Worm (Caenorhabditis elegans) whole organism, late embryonic: ENCODE results near the gene clec-257.
"Not testable (repeated sequence)": the region's sequence is repeated elsewhere in the genome, so short reads cannot be mapped to it uniquely, and the experiment has no call there.

Experiments
- C38D4.7 ChIP-seq: fragments of 200-800 bp; sonication (Bioruptor generic); optimal IDR thresholded peaks from 2 replicates; lab custom pipeline; 2018; ENCODE audit warnings: mild to moderate bottlenecking, missing genetic modification characterization, moderate library complexity, missing compliant biosample characterization
- F13H6.1 ChIP-seq: sonication (generic microtip); optimal IDR thresholded peaks from 2 replicates; lab custom pipeline; 2016; ENCODE audit warnings: missing genetic modification characterization, missing compliant biosample characterization
- K02D7.2 ChIP-seq: sonication (generic microtip); optimal IDR thresholded peaks from 2 replicates; lab custom pipeline; 2017; ENCODE audit warnings: mild to moderate bottlenecking, missing genetic modification characterization, missing compliant biosample characterization
- Y22D7AL.16 ChIP-seq: sonication (generic microtip); optimal IDR thresholded peaks from 2 replicates; lab custom pipeline; 2016; ENCODE audit warnings: missing genetic modification characterization, missing compliant biosample characterization
- ceh-14 ChIP-seq: sonication (generic microtip); optimal IDR thresholded peaks from 2 replicates; lab custom pipeline; 2016; ENCODE audit warnings: missing genotype, missing genetic modification characterization, missing compliant biosample characterization
- ceh-2 ChIP-seq: sonication (generic microtip); optimal IDR thresholded peaks from 2 replicates; lab custom pipeline; 2016; ENCODE audit warnings: missing genotype, missing genetic modification characterization, missing compliant biosample characterization
- ceh-22 ChIP-seq: sonication (generic microtip); optimal IDR thresholded peaks from 2 replicates; lab custom pipeline; 2017; ENCODE audit warnings: missing biosample characterization, missing genetic modification characterization
- ceh-31 ChIP-seq: sonication (generic microtip); optimal IDR thresholded peaks from 2 replicates; lab custom pipeline; 2016; ENCODE audit warnings: missing genetic modification characterization, missing compliant biosample characterization
- ceh-34 ChIP-seq: sonication (generic microtip); optimal IDR thresholded peaks from 2 replicates; lab custom pipeline; 2016; ENCODE audit warnings: mild to moderate bottlenecking, missing genetic modification characterization, missing compliant biosample characterization
- ceh-6 ChIP-seq: fragments of 200-800 bp; sonication (Bioruptor generic); optimal IDR thresholded peaks from 2 replicates; lab custom pipeline; 2018; ENCODE audit warnings: mild to moderate bottlenecking, missing genetic modification characterization, missing compliant biosample characterization
- fax-1 ChIP-seq: sonication (generic microtip); optimal IDR thresholded peaks from 2 replicates; lab custom pipeline; 2016; ENCODE audit warnings: missing genotype, missing genetic modification characterization, missing compliant biosample characterization
- fkh-10 ChIP-seq: fragments of 150-350 bp; optimal IDR thresholded peaks from 2 replicates; lab custom pipeline; 2014; ENCODE audit warnings: missing biosample characterization, missing genetic modification reagents, missing genetic modification characterization
- gmeb-2 ChIP-seq: sonication (generic microtip); optimal IDR thresholded peaks from 2 replicates; lab custom pipeline; 2016; ENCODE audit warnings: missing genetic modification characterization, inconsistent platforms, missing compliant biosample characterization
- hlh-15 ChIP-seq: sonication (generic microtip); optimal IDR thresholded peaks from 2 replicates; lab custom pipeline; 2016; ENCODE audit warnings: missing genetic modification characterization, missing compliant biosample characterization
- lim-6 ChIP-seq: sonication (generic microtip); optimal IDR thresholded peaks from 2 replicates; lab custom pipeline; 2016; ENCODE audit warnings: missing genetic modification characterization, missing compliant biosample characterization
- lin-11 ChIP-seq: fragments of 200-800 bp; sonication (Bioruptor generic); optimal IDR thresholded peaks from 2 replicates; lab custom pipeline; 2018; ENCODE audit warnings: mild to moderate bottlenecking, missing genetic modification characterization, missing compliant biosample characterization
- nfya-1 ChIP-seq: sonication (generic microtip); optimal IDR thresholded peaks from 2 replicates; lab custom pipeline; 2017; ENCODE audit warnings: missing genetic modification characterization, mild to moderate bottlenecking, missing compliant biosample characterization, antibody characterized with exemption, moderate library complexity
- pag-3 ChIP-seq: sonication (generic microtip); optimal IDR thresholded peaks from 2 replicates; lab custom pipeline; 2016; ENCODE audit warnings: missing compliant biosample characterization, missing genetic modification characterization, borderline replicate concordance
- pha-2 ChIP-seq: sonication (generic microtip); optimal IDR thresholded peaks from 2 replicates; lab custom pipeline; 2017; ENCODE audit warnings: mild to moderate bottlenecking, missing genetic modification characterization, missing compliant biosample characterization
- pha-4 ChIP-seq: fragments of 150-350 bp; optimal IDR thresholded peaks from 2 replicates; lab custom pipeline; 2018; ENCODE audit warnings: missing biosample characterization, missing genetic modification reagents, missing genetic modification characterization
- pqm-1 ChIP-seq: sonication (generic microtip); optimal IDR thresholded peaks from 2 replicates; lab custom pipeline; 2016; ENCODE audit warnings: missing genetic modification characterization, missing compliant biosample characterization
- pros-1 ChIP-seq: fragments of 150-350 bp; optimal IDR thresholded peaks from 2 replicates; lab custom pipeline; 2014; ENCODE audit warnings: missing biosample characterization, missing genetic modification reagents, missing genetic modification characterization
- ref-2 ChIP-seq: sonication (generic microtip); optimal IDR thresholded peaks from 2 replicates; lab custom pipeline; 2016; ENCODE audit warnings: missing genetic modification characterization, missing compliant biosample characterization
- sox-4 ChIP-seq: sonication (generic microtip); optimal IDR thresholded peaks from 2 replicates; lab custom pipeline; 2017; ENCODE audit warnings: mild to moderate bottlenecking, missing genetic modification characterization, inconsistent platforms, missing compliant biosample characterization
- ttx-3 ChIP-seq: sonication (generic microtip); optimal IDR thresholded peaks from 2 replicates; lab custom pipeline; 2016; ENCODE audit warnings: missing genetic modification reagents, missing genetic modification characterization, missing compliant biosample characterization
- zip-5 ChIP-seq: sonication (generic microtip); optimal IDR thresholded peaks from 2 replicates; lab custom pipeline; 2016; ENCODE audit warnings: missing genetic modification characterization, missing compliant biosample characterization
- ztf-16 ChIP-seq: sonication (generic microtip); optimal IDR thresholded peaks from 2 replicates; lab custom pipeline; 2017; ENCODE audit warnings: missing genetic modification characterization, missing compliant biosample characterization

Gene clec-257

DNA sequence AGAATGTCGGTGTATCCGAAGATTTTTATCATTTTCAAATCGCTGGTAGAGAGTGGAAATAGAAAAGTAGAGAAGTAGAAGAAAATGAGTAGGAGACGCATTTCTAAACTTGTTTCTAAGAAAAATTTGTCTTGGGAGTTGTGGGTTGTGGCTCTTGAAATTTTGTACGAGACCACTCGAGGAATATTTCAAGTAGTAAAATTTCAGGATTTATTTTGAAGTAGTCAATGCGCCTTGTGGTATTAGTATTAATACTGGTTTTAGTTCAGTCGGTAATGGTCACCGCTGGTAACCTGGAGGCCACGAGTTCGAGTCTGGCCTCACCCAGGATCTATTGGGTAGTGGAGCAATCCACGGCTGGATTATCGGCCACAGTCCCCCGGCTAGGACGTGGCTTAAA, 24.1 kb upstream of the clec-257 start, which contains the start of gene clec-252:
TSS of gene clec-252 (minus strand) at position 101 of the 400 bp plus-strand sequence.
- no peak for TF ChIP-seq K02D7.2 (tag; lab: Kevin White, UChicago)
- TF ChIP-seq ceh-14 (tag; lab: Kevin White, UChicago), result no peak
- no peak for TF ChIP-seq pha-4 (tag; lab: Kevin White, UChicago)
- TF ChIP-seq ceh-34 (tag; lab: Kevin White, UChicago), result no peak

- no peak for TF ChIP-seq pag-3 (tag; lab: Kevin White, UChicago)
These were observed 22.4 kb upstream of the clec-257 start, which contains the start of the genes F11D11.21 and F11D11.12 for ce11 chrV:18750445-18750844. TSS of gene F11D11.21 (minus strand) at chrV:18750545. TSS of gene F11D11.12 (minus strand) at chrV:18750682.

DNA sequence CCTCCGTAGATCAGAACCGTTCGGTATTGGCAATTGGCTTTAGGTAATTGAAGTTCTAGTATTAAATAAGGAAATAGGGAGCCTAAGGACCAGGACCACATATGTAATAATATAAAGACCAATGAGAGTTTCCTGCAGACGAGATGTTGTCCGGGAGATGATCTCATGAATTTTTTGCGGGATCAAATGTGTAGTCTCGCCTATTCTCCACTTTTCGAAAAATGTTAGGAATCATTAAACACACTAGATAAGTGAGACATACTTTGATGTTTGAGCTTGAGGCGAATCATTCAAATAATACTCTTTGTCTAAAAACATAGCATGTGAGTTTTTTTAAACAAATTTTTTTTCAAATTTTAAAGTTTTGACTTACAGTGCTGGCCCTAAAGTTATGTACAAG, 19.8 kb upstream of the clec-257 start, which contains the start of gene F11D11.6:
TSS of gene F11D11.6 (minus strand) at position 101 of the 400 bp plus-strand sequence.
- TF ChIP-seq ceh-22 (tag; lab: Kevin White, UChicago) (no peak), pros-1 (tag; lab: Kevin White, UChicago) (no peak)

DNA sequence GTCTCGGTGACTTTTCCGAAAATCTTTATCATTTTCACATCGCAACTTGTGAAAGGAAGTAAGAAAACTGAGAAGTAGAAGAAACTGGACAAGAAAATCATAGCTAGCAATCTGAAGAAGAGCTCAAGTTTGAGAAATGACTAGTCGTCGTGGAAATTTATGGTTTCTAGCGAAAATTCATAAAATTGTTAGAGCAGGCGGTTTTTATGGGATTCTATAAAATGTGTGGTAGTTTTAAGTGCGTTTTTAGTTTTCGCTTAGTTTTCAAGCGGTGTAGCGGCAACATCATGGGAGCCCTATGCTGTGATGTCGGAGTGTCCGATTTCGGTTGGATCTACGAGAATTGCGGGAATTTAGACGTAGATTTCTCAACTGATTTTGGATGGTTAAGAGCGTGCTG, 18.5 kb upstream of the clec-257 start, which contains the start of gene clec-254:
TSS of gene clec-254 (minus strand) at position 101 of the 400 bp plus-strand sequence.
- TF ChIP-seq ttx-3, hlh-15, ztf-16 (tag; lab: Kevin White, UChicago): not testable (repeated sequence)

DNA sequence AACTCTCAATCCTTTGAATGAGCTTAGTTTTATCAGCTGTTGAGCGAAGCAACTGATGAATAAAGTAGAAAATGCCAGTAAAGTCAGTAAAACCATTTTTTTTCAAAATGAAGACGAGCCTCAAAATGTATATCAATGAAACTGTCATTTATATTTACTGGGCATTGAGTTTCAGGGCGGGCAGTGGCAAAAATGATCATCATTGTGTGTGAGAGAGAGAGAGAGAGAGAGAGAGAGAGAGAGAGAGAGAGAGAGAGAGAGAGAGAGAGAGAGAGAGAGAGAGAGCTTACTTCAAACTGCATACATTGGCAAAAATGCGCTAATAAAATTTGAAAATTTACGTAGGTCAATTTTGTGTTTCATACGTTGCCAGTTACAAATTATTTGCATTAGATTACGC, 12.7 kb upstream of the clec-257 start, which contains the start of gene F11D11.3:
TSS of gene F11D11.3 (minus strand) at position 101 of the 400 bp plus-strand sequence.
- TF ChIP-seq ttx-3 (tag; lab: Kevin White, UChicago) (no peak), ceh-31 (tag; lab: Kevin White, UChicago) (no peak), lim-6 (tag; lab: Kevin White, UChicago) (no peak), lin-11 (tag; lab: Kevin White, UChicago) (no peak), K02D7.2 (tag; lab: Kevin White, UChicago) (no peak), pag-3 (tag; lab: Kevin White, UChicago) (no peak), gmeb-2 (tag; lab: Kevin White, UChicago) (no peak), fkh-10 (GFP tag; lab: Kevin White, UChicago) (no peak), C38D4.7 (no peak), sox-4 (tag; lab: Kevin White, UChicago) (no peak), fax-1 (no peak), ref-2 (tag; lab: Kevin White, UChicago) (no peak), zip-5 (no peak), Y22D7AL.16 (tag; lab: Kevin White, UChicago) (no peak), nfya-1 (tag; lab: Kevin White, UChicago) (no peak)

ce11 chrV:18761078-18761477, 11.8 kb upstream of the clec-257 start, which contains the start of gene F11D11.4:
TSS of gene F11D11.4 (plus strand) at chrV:18761378.
- TF ChIP-seq ceh-6 (GFP tag; lab: Kevin White, UChicago) (no peak), ceh-2 (tag; lab: Kevin White, UChicago) (no peak), F13H6.1 (tag; lab: Kevin White, UChicago) (no peak)

ce11 chrV:18762044-18762443, 10.8 kb upstream of the clec-257 start, which contains the start of gene F11D11.22:
TSS of gene F11D11.22 (plus strand) at chrV:18762344.
- TF ChIP-seq pqm-1; ceh-31 (tag; lab: Kevin White, UChicago); pha-2 (tag; lab: Kevin White, UChicago): not testable (repeated sequence)
